Worm (Caenorhabditis elegans) whole organism, L2 larva: ENCODE data around the gene K11D12.8.

Experiments
- C34F6.9 ChIP-seq: fragments of 150-350 bp; optimal IDR thresholded peaks from 2 replicates; lab custom pipeline; 2014; ENCODE audit warnings: missing biosample characterization, missing genetic modification characterization
- F13H6.1 ChIP-seq: sonication (generic microtip); optimal IDR thresholded peaks from 2 replicates; lab custom pipeline; 2016; ENCODE audit warnings: missing genetic modification characterization, missing compliant biosample characterization
- R02D3.7 ChIP-seq: fragments of 150-350 bp; optimal IDR thresholded peaks from 2 replicates; lab custom pipeline; 2014; ENCODE audit warnings: missing biosample characterization, missing genetic modification characterization
- Y55F3AM.14 ChIP-seq: fragments of 200-800 bp; sonication (Bioruptor generic); optimal IDR thresholded peaks from 2 replicates; lab custom pipeline; 2018; ENCODE audit warnings: mild to moderate bottlenecking, missing genetic modification characterization, missing compliant biosample characterization
- ZK546.5 ChIP-seq: sonication (generic microtip); optimal IDR thresholded peaks from 2 replicates; lab custom pipeline; 2017; ENCODE audit warnings: missing biosample characterization, missing genetic modification characterization
- alr-1 ChIP-seq: fragments of 150-350 bp; optimal IDR thresholded peaks from 2 replicates; lab custom pipeline; 2014; ENCODE audit warnings: missing biosample characterization, missing genetic modification characterization
- aly-2 ChIP-seq: fragments of 150-350 bp; optimal IDR thresholded peaks from 2 replicates; lab custom pipeline; 2014; ENCODE audit warnings: missing biosample characterization, missing genetic modification characterization
- ama-1 ChIP-seq: fragments of 150-350 bp; optimal IDR thresholded peaks from 2 replicates; lab custom pipeline; 2018; ENCODE audit warnings: inconsistent platforms
- blmp-1 ChIP-seq: sonication (generic microtip); optimal IDR thresholded peaks from 2 replicates; lab custom pipeline; 2017; ENCODE audit warnings: missing genetic modification characterization, mild to moderate bottlenecking, missing compliant biosample characterization, antibody characterized with exemption, moderate library complexity; ENCODE audit not compliant: insufficient read depth
- ceh-16 ChIP-seq: fragments of 150-350 bp; optimal IDR thresholded peaks from 2 replicates; lab custom pipeline; 2014; ENCODE audit warnings: missing biosample characterization, missing genetic modification characterization
- ceh-82 ChIP-seq: fragments of 150-350 bp; optimal IDR thresholded peaks from 2 replicates; lab custom pipeline; 2014; ENCODE audit warnings: missing biosample characterization, missing genetic modification characterization
- crh-2 ChIP-seq: sonication (generic microtip); optimal IDR thresholded peaks from 2 replicates; lab custom pipeline; 2017; ENCODE audit warnings: missing biosample characterization, missing genetic modification characterization
- dmd-4 ChIP-seq: sonication (generic microtip); optimal IDR thresholded peaks from 2 replicates; lab custom pipeline; 2017; ENCODE audit warnings: missing biosample characterization, missing genetic modification characterization
- egl-27 ChIP-seq: sonication (generic microtip); optimal IDR thresholded peaks from 3 replicates; lab custom pipeline; 2017; ENCODE audit warnings: missing biosample characterization, missing genetic modification reagents, missing genetic modification characterization
- elt-1 ChIP-seq: fragments of 150-350 bp; optimal IDR thresholded peaks from 2 replicates; lab custom pipeline; 2014; ENCODE audit warnings: missing biosample characterization, missing genetic modification characterization
- elt-3 ChIP-seq: sonication (generic microtip); optimal IDR thresholded peaks from 2 replicates; lab custom pipeline; 2017; ENCODE audit warnings: missing biosample characterization, missing genetic modification characterization
- fos-1 ChIP-seq: fragments of 150-350 bp; optimal IDR thresholded peaks from 2 replicates; lab custom pipeline; 2014; ENCODE audit warnings: missing biosample characterization, missing genetic modification characterization
- gmeb-1 ChIP-seq: fragments of 150-350 bp; optimal IDR thresholded peaks from 2 replicates; lab custom pipeline; 2014; ENCODE audit warnings: missing biosample characterization, missing genetic modification characterization
- lin-11 ChIP-seq: fragments of 150-350 bp; sonication (generic microtip); optimal IDR thresholded peaks from 2 replicates; lab custom pipeline; 2014; ENCODE audit warnings: missing biosample characterization, missing genetic modification characterization, inconsistent platforms, mixed read lengths
- lin-13 ChIP-seq: fragments of 150-350 bp; optimal IDR thresholded peaks from 2 replicates; lab custom pipeline; 2014; ENCODE audit warnings: missing biosample characterization, missing genetic modification reagents, missing genetic modification characterization
- lin-39 ChIP-seq: fragments of 150-350 bp; optimal IDR thresholded peaks from 2 replicates; lab custom pipeline; 2014; ENCODE audit warnings: missing biosample characterization, missing genetic modification reagents, missing genetic modification characterization
- lsy-2 ChIP-seq, 2 experiments: fragments of 150-350 bp in 1 of 2; sonication (generic microtip) in 1 of 2; optimal IDR thresholded peaks; 2 replicates each; lab custom pipeline; 2014 to 2017; ENCODE audit warnings: missing biosample characterization in 2 of 2, missing genetic modification characterization in 2 of 2
- mab-5 ChIP-seq: fragments of 150-350 bp; optimal IDR thresholded peaks from 2 replicates; lab custom pipeline; 2014; ENCODE audit warnings: missing biosample characterization, missing genetic modification characterization
- mbf-1 ChIP-seq: sonication (generic microtip); optimal IDR thresholded peaks from 2 replicates; lab custom pipeline; 2017; ENCODE audit warnings: missing biosample characterization, missing genetic modification characterization
- mdl-1 ChIP-seq, 2 experiments: fragments of 150-350 bp in 1 of 2; sonication (generic microtip) in 1 of 2; optimal IDR thresholded peaks; 2 replicates each; lab custom pipeline; 2017; ENCODE audit warnings: missing biosample characterization in 2 of 2, missing genetic modification characterization in 2 of 2
- nhr-10 ChIP-seq: sonication (generic microtip); optimal IDR thresholded peaks from 2 replicates; lab custom pipeline; 2017; ENCODE audit warnings: missing biosample characterization, missing genetic modification characterization
- nhr-11 ChIP-seq: fragments of 150-350 bp; optimal IDR thresholded peaks from 2 replicates; lab custom pipeline; 2014; ENCODE audit warnings: missing biosample characterization, missing genetic modification characterization
- nhr-12 ChIP-seq: fragments of 150-350 bp; optimal IDR thresholded peaks from 2 replicates; lab custom pipeline; 2014; ENCODE audit warnings: missing biosample characterization, missing genetic modification characterization
- nhr-129 ChIP-seq: fragments of 150-350 bp; optimal IDR thresholded peaks from 2 replicates; lab custom pipeline; 2014; ENCODE audit warnings: missing biosample characterization, missing genetic modification characterization
- nhr-21 ChIP-seq: fragments of 150-350 bp; optimal IDR thresholded peaks from 2 replicates; lab custom pipeline; 2014; ENCODE audit warnings: missing biosample characterization, missing genetic modification characterization
- nhr-23 ChIP-seq: fragments of 150-350 bp; optimal IDR thresholded peaks from 2 replicates; lab custom pipeline; 2014; ENCODE audit warnings: missing biosample characterization, missing genetic modification reagents, missing genetic modification characterization
- nhr-237 ChIP-seq: fragments of 150-350 bp; optimal IDR thresholded peaks from 2 replicates; lab custom pipeline; 2014; ENCODE audit warnings: missing biosample characterization, missing genetic modification characterization
- nhr-25 ChIP-seq: fragments of 150-350 bp; sonication (generic microtip); optimal IDR thresholded peaks from 3 replicates; lab custom pipeline; 2014; ENCODE audit warnings: missing biosample characterization, missing genetic modification characterization
- nhr-6 ChIP-seq: fragments of 150-350 bp; optimal IDR thresholded peaks from 2 replicates; lab custom pipeline; 2014; ENCODE audit warnings: missing biosample characterization, missing genetic modification characterization
- nhr-77 ChIP-seq: fragments of 150-350 bp; optimal IDR thresholded peaks from 2 replicates; lab custom pipeline; 2014; ENCODE audit warnings: missing biosample characterization, missing genetic modification characterization
- peb-1 ChIP-seq: fragments of 150-350 bp; optimal IDR thresholded peaks from 2 replicates; lab custom pipeline; 2014; ENCODE audit warnings: missing biosample characterization, missing genetic modification characterization
- sem-4 ChIP-seq: fragments of 150-350 bp; optimal IDR thresholded peaks from 2 replicates; lab custom pipeline; 2014; ENCODE audit warnings: missing biosample characterization, missing genetic modification reagents, missing genetic modification characterization
- skn-1 ChIP-seq: sonication (generic microtip); optimal IDR thresholded peaks from 2 replicates; lab custom pipeline; 2017; ENCODE audit warnings: missing biosample characterization, missing genetic modification characterization
- sma-3 ChIP-seq: sonication (generic microtip); optimal IDR thresholded peaks from 2 replicates; lab custom pipeline; 2016; ENCODE audit warnings: missing genetic modification reagents, missing genetic modification characterization, missing compliant biosample characterization
- sma-9 ChIP-seq, 2 experiments: fragments of 150-350 bp in 1 of 2; sonication (generic microtip) in 1 of 2; optimal IDR thresholded peaks; 2 replicates each; lab custom pipeline; 2014 to 2016; ENCODE audit warnings: missing genetic modification characterization in 2 of 2, mild to moderate bottlenecking in 1 of 2, missing biosample characterization in 1 of 2, missing compliant biosample characterization in 1 of 2, missing genetic modification reagents in 1 of 2, moderate library complexity in 1 of 2
- snpc-4 ChIP-seq: fragments of 150-350 bp; optimal IDR thresholded peaks from 2 replicates; lab custom pipeline; 2014; ENCODE audit warnings: missing biosample characterization, missing genetic modification characterization
- unc-39 ChIP-seq: fragments of 150-350 bp; optimal IDR thresholded peaks from 2 replicates; lab custom pipeline; 2014; ENCODE audit warnings: missing biosample characterization, missing genetic modification characterization
- unc-55 ChIP-seq: fragments of 150-350 bp; sonication (generic microtip); optimal IDR thresholded peaks from 3 replicates; lab custom pipeline; 2014; ENCODE audit warnings: missing biosample characterization, missing genetic modification reagents, missing genetic modification characterization
- unc-62 ChIP-seq: fragments of 150-350 bp; optimal IDR thresholded peaks from 2 replicates; lab custom pipeline; 2014; ENCODE audit warnings: missing biosample characterization, missing genetic modification reagents, missing genetic modification characterization
- zag-1 ChIP-seq: fragments of 150-350 bp; optimal IDR thresholded peaks from 2 replicates; lab custom pipeline; 2014; ENCODE audit warnings: missing biosample characterization, missing genetic modification characterization
- ztf-1 ChIP-seq: fragments of 200-800 bp; sonication (Bioruptor generic); conservative IDR thresholded peaks from 2 replicates; pipeline ENCODE4 v1.3.6; 2022; ENCODE audit warnings: missing genetic modification characterization, missing compliant biosample characterization
- ztf-11 ChIP-seq: sonication (generic microtip); optimal IDR thresholded peaks from 2 replicates; lab custom pipeline; 2017; ENCODE audit warnings: missing biosample characterization, missing genetic modification characterization
- ztf-4 ChIP-seq: fragments of 150-350 bp; optimal IDR thresholded peaks from 2 replicates; lab custom pipeline; 2014; ENCODE audit warnings: missing biosample characterization, missing genetic modification characterization

The K11D12.8 gene

ce11 chrV:5049333-5049942 is 8.6 kb upstream of the K11D12.8 start, which contains the start of the genes pqn-51 and K11D12.14:
TSS of gene pqn-51 (plus strand) at chrV:5049607.
TSS of gene K11D12.14 (plus strand) at chrV:5049636.
- TF ChIP-seq ztf-4 (tag; lab: Kevin White, UChicago) (peak; percentile 89), blmp-1 (tag; lab: Kevin White, UChicago) (peak; percentile 79), snpc-4 (tag; lab: Kevin White, UChicago) (peak; percentile 81), nhr-237 (tag; lab: Kevin White, UChicago) (peak; percentile 61), aly-2 (tag; lab: Kevin White, UChicago) (no peak), ama-1 (lab: Kevin White, UChicago) (peak; percentile 98), nhr-11 (tag; lab: Kevin White, UChicago) (no peak), lin-11 (tag; lab: Kevin White, UChicago) (peak; percentile 92), ceh-82 (tag; lab: Kevin White, UChicago) (peak; percentile 40), ztf-1 (no peak), unc-62 (GFP tag; lab: Kevin White, UChicago) (peak; percentile 35), nhr-23 (no peak), mdl-1 (tag; optimal IDR thresholded peaks at IDR 0.05; lab: Kevin White, UChicago) (peak in 1 of 2 experiments; percentile 59), lsy-2 (tag; optimal IDR thresholded peaks at IDR 0.05; lab: Kevin White, UChicago) (peak; percentile 79 to 93), nhr-21 (tag; lab: Kevin White, UChicago) (peak; percentile 94), zag-1 (tag; lab: Kevin White, UChicago) (peak; percentile 68), gmeb-1 (tag; lab: Kevin White, UChicago) (peak; percentile 92), nhr-12 (tag; lab: Kevin White, UChicago) (no peak), alr-1 (tag; lab: Kevin White, UChicago) (no peak), lin-39 (tag; lab: Kevin White, UChicago) (no peak), nhr-25 (tag; lab: Kevin White, UChicago) (peak; percentile 90), unc-39 (tag; lab: Kevin White, UChicago) (no peak), fos-1 (peak; percentile 92), crh-2 (peak; percentile 95), mab-5 (tag; lab: Kevin White, UChicago) (peak; percentile 64), nhr-129 (peak; percentile 97), ZK546.5 (tag; lab: Kevin White, UChicago) (peak; percentile 95), R02D3.7 (tag; lab: Kevin White, UChicago) (peak; percentile 1), sma-3 (GFP tag; lab: Kevin White, UChicago) (peak; percentile 95), nhr-6 (tag; lab: Kevin White, UChicago) (peak; percentile 88), nhr-10 (tag; lab: Kevin White, UChicago) (peak; percentile 15), elt-3 (tag; lab: Kevin White, UChicago) (no peak), elt-1 (no peak), F13H6.1 (tag; lab: Kevin White, UChicago) (peak; percentile 98), ztf-11 (no peak), mbf-1 (tag; lab: Kevin White, UChicago) (no peak), sem-4 (tag; lab: Kevin White, UChicago) (peak; percentile 90), C34F6.9 (tag; lab: Kevin White, UChicago) (peak; percentile 96), nhr-77 (tag; lab: Kevin White, UChicago) (no peak), peb-1 (tag; lab: Kevin White, UChicago) (no peak), sma-9 (GFP tag; optimal IDR thresholded peaks at IDR 0.05; lab: Kevin White, UChicago) (peak; percentile 90), sma-9 (tag; optimal IDR thresholded peaks at IDR 0.05; lab: Kevin White, UChicago) (peak; percentile 47), dmd-4 (tag; lab: Kevin White, UChicago) (no peak), Y55F3AM.14 (GFP tag; lab: Kevin White, UChicago) (peak; percentile 98), skn-1 (tag; lab: Kevin White, UChicago) (no peak), ceh-16 (tag; lab: Kevin White, UChicago) (peak; percentile 48), unc-55 (GFP tag; lab: Kevin White, UChicago) (peak; percentile 91), egl-27 (tag; lab: Kevin White, UChicago) (peak; percentile 86), lin-13 (peak; percentile 87)
